Fruit fly (Drosophila melanogaster): ENCODE results near the gene Or83a.

Or83a gene

dm6 chr3R:5389034-5389433, 10.0 kb downstream of the Or83a start:
- TF ChIP-seq CG17801 (GFP tag; optimal IDR thresholded peaks at IDR 0.05; ENCODE audit: partially characterized antibody) = no peak

- TF ChIP-seq CG17801 (GFP tag; optimal IDR thresholded peaks at IDR 0.05; ENCODE audit: partially characterized antibody) = no peak
Observed at dm6 chr3R:5387996-5388395, 11.0 kb downstream of the Or83a start.

dm6 chr3R:5387564-5387963, 11.4 kb downstream of the Or83a start, which contains the start of gene CG14668:
TSS of gene CG14668 (minus strand) at chr3R:5387664.
- TF ChIP-seq CG17801 (GFP tag; optimal IDR thresholded peaks at IDR 0.05; ENCODE audit: partially characterized antibody) = no peak

dm6 chr3R:5385761-5386160, 13.2 kb downstream of the Or83a start:
- no peak for TF ChIP-seq CG17801 (GFP tag; optimal IDR thresholded peaks at IDR 0.05; ENCODE audit: partially characterized antibody)

dm6 chr3R:5376612-5377011, 22.4 kb downstream of the Or83a start, which contains the start of gene 7B2:
TSS of gene 7B2 (plus strand) at chr3R:5376780.
- no peak for TF ChIP-seq CG17801 (GFP tag; optimal IDR thresholded peaks at IDR 0.05; ENCODE audit: partially characterized antibody)

- no peak for TF ChIP-seq CG17801 (GFP tag; optimal IDR thresholded peaks at IDR 0.05; ENCODE audit: partially characterized antibody)
Observed at dm6 chr3R:5374720-5375119, 24.3 kb downstream of the Or83a start, which contains the start of the genes hd and CG14667. TSS of gene hd (minus strand) at chr3R:5374962. TSS of gene CG14667 (plus strand) at chr3R:5375022.

- TF ChIP-seq CG17801 (GFP tag; optimal IDR thresholded peaks at IDR 0.05; ENCODE audit: partially characterized antibody) = peak; percentile 73
Observed at dm6 chr3R:5371563-5371962, 27.4 kb downstream of the Or83a start, which contains the start of gene Polr2F. TSS of gene Polr2F (plus strand) at chr3R:5371795.

- no peak for TF ChIP-seq CG17801 (GFP tag; optimal IDR thresholded peaks at IDR 0.05; ENCODE audit: partially characterized antibody)
Observed at dm6 chr3R:5369490-5370001, 29.4 kb downstream of the Or83a start, which contains the start of the genes CG31542 and CG34277. TSS of gene CG31542 (plus strand) at chr3R:5369540. TSS of gene CG34277 (plus strand) at chr3R:5369540.

dm6 chr3R:5368170-5368781, 30.7 kb downstream of the Or83a start, which contains the start of gene Cerk:
TSS of gene Cerk (minus strand) at chr3R:5368306.
- TF ChIP-seq CG17801 (GFP tag; optimal IDR thresholded peaks at IDR 0.05; ENCODE audit: partially characterized antibody) = peak; percentile 22

- no peak for TF ChIP-seq CG17801 (GFP tag; optimal IDR thresholded peaks at IDR 0.05; ENCODE audit: partially characterized antibody)
Observed at dm6 chr3R:5367512-5368169, 31.4 kb downstream of the Or83a start.

dm6 chr3R:5364539-5365273, 34.3 kb downstream of the Or83a start:
- no peak for TF ChIP-seq CG17801 (GFP tag; optimal IDR thresholded peaks at IDR 0.05; ENCODE audit: partially characterized antibody)

dm6 chr3R:5363412-5363811, 35.6 kb downstream of the Or83a start:
- no peak for TF ChIP-seq CG17801 (GFP tag; optimal IDR thresholded peaks at IDR 0.05; ENCODE audit: partially characterized antibody)

dm6 chr3R:5361681-5362319, 37.2 kb downstream of the Or83a start:
- TF ChIP-seq CG17801 (GFP tag; optimal IDR thresholded peaks at IDR 0.05; ENCODE audit: partially characterized antibody) = no peak

- TF ChIP-seq CG17801 (GFP tag; optimal IDR thresholded peaks at IDR 0.05; ENCODE audit: partially characterized antibody) = peak; percentile 68
Observed at dm6 chr3R:5357935-5358414, 41.0 kb downstream of the Or83a start, which contains the start of gene Prosbeta7. TSS of gene Prosbeta7 (minus strand) at chr3R:5358364.

- no peak for TF ChIP-seq CG17801 (GFP tag; optimal IDR thresholded peaks at IDR 0.05; ENCODE audit: partially characterized antibody)
Observed at dm6 chr3R:5355135-5355493, 43.9 kb downstream of the Or83a start.

Data from ovary, adult (tissue).